Worm (Caenorhabditis elegans) whole organism, mixed stage, embryonic: ENCODE data around the gene F39F10.2.
A peak's percentile ranks its signal among the peaks of the same experiment; 100 is the strongest.

ENCODE experiments used
- M03D4.4 ChIP-seq: sonication (generic microtip); optimal IDR thresholded peaks from 2 replicates; lab custom pipeline; 2017; ENCODE audit warnings: mild to moderate bottlenecking, missing genetic modification characterization, missing compliant biosample characterization
- bed-3 ChIP-seq: fragments of 200-800 bp; sonication (Bioruptor generic); optimal IDR thresholded peaks from 3 replicates; lab custom pipeline; 2018; ENCODE audit warnings: mild to moderate bottlenecking, missing genetic modification characterization, moderate library complexity, missing compliant biosample characterization
- blmp-1 ChIP-seq: fragments of 150-350 bp; optimal IDR thresholded peaks from 2 replicates; lab custom pipeline; 2014; ENCODE audit warnings: missing biosample characterization, missing genetic modification characterization
- ceh-39 ChIP-seq: fragments of 150-350 bp; optimal IDR thresholded peaks from 2 replicates; lab custom pipeline; 2014; ENCODE audit warnings: missing biosample characterization, missing genetic modification characterization
- ceh-43 ChIP-seq: fragments of 200-800 bp; sonication (Bioruptor generic); optimal IDR thresholded peaks from 2 replicates; lab custom pipeline; 2018; ENCODE audit warnings: mild to moderate bottlenecking, missing genetic modification characterization, moderate library complexity, missing compliant biosample characterization
- ceh-83 ChIP-seq: fragments of 200-800 bp; sonication (Bioruptor generic); optimal IDR thresholded peaks from 2 replicates; lab custom pipeline; 2018; ENCODE audit warnings: mild to moderate bottlenecking, missing genetic modification characterization, missing compliant biosample characterization
- ces-1 ChIP-seq: fragments of 150-350 bp; optimal IDR thresholded peaks from 2 replicates; lab custom pipeline; 2014; ENCODE audit warnings: missing biosample characterization, missing genetic modification reagents, missing genetic modification characterization
- cnd-1 ChIP-seq: fragments of 200-800 bp; sonication (Bioruptor generic); optimal IDR thresholded peaks from 2 replicates; lab custom pipeline; 2018; ENCODE audit warnings: mild to moderate bottlenecking, missing genetic modification characterization, missing compliant biosample characterization
- elt-3 ChIP-seq: fragments of 150-350 bp; optimal IDR thresholded peaks from 2 replicates; lab custom pipeline; 2014; ENCODE audit warnings: missing biosample characterization, missing genetic modification characterization
- flh-1 ChIP-seq: fragments of 200-800 bp; sonication (Bioruptor generic); optimal IDR thresholded peaks from 2 replicates; lab custom pipeline; 2018; ENCODE audit warnings: mild to moderate bottlenecking, missing genetic modification characterization, moderate library complexity, missing compliant biosample characterization
- ham-2 ChIP-seq: fragments of 200-800 bp; sonication (Bioruptor generic); optimal IDR thresholded peaks from 2 replicates; lab custom pipeline; 2018; ENCODE audit warnings: mild to moderate bottlenecking, missing genetic modification characterization, missing compliant biosample characterization
- hlh-1 ChIP-seq: fragments of 150-350 bp; optimal IDR thresholded peaks from 2 replicates; lab custom pipeline; 2014; ENCODE audit warnings: missing biosample characterization, missing genetic modification reagents, missing genetic modification characterization
- lin-13 ChIP-seq: fragments of 150-350 bp; optimal IDR thresholded peaks from 2 replicates; lab custom pipeline; 2014; ENCODE audit warnings: missing biosample characterization, missing genetic modification characterization
- lin-32 ChIP-seq: fragments of 200-800 bp; sonication (Bioruptor generic); optimal IDR thresholded peaks from 2 replicates; lab custom pipeline; 2018; ENCODE audit warnings: mild to moderate bottlenecking, missing genetic modification characterization, missing compliant biosample characterization
- lsy-2 ChIP-seq: fragments of 150-350 bp; optimal IDR thresholded peaks from 2 replicates; lab custom pipeline; 2014; ENCODE audit warnings: missing biosample characterization, missing genetic modification characterization
- mab-5 ChIP-seq: fragments of 150-350 bp; optimal IDR thresholded peaks from 2 replicates; lab custom pipeline; 2014; ENCODE audit warnings: missing biosample characterization, missing genetic modification characterization
- mep-1 ChIP-seq: fragments of 150-350 bp; optimal IDR thresholded peaks from 2 replicates; lab custom pipeline; 2017; ENCODE audit warnings: missing biosample characterization, missing genetic modification reagents, missing genetic modification characterization, inconsistent platforms
- nhr-12 ChIP-seq: fragments of 150-350 bp; optimal IDR thresholded peaks from 2 replicates; lab custom pipeline; 2014; ENCODE audit warnings: missing biosample characterization, missing genetic modification characterization
- nhr-2 ChIP-seq: fragments of 150-350 bp; optimal IDR thresholded peaks from 2 replicates; lab custom pipeline; 2014; ENCODE audit warnings: missing biosample characterization, missing genetic modification characterization
- nhr-237 ChIP-seq: fragments of 150-350 bp; optimal IDR thresholded peaks from 2 replicates; lab custom pipeline; 2014; ENCODE audit warnings: missing biosample characterization, missing genetic modification characterization
- nhr-28 ChIP-seq: fragments of 150-350 bp; optimal IDR thresholded peaks from 2 replicates; lab custom pipeline; 2014; ENCODE audit warnings: missing biosample characterization, missing genetic modification characterization
- nhr-76 ChIP-seq: sonication (generic microtip); optimal IDR thresholded peaks from 2 replicates; lab custom pipeline; 2017; ENCODE audit warnings: missing biosample characterization, missing genetic modification characterization
- sem-2 ChIP-seq: fragments of 200-800 bp; sonication (Bioruptor generic); optimal IDR thresholded peaks from 2 replicates; lab custom pipeline; 2018; ENCODE audit warnings: mild to moderate bottlenecking, missing genetic modification characterization, missing compliant biosample characterization
- snpc-4 ChIP-seq: fragments of 150-350 bp; optimal IDR thresholded peaks from 2 replicates; lab custom pipeline; 2014; ENCODE audit warnings: missing biosample characterization, missing genetic modification characterization
- sptf-1 ChIP-seq: sonication (generic microtip); optimal IDR thresholded peaks from 2 replicates; lab custom pipeline; 2017; ENCODE audit warnings: mild to moderate bottlenecking, missing genetic modification characterization, moderate library complexity, missing compliant biosample characterization
- tbx-8 ChIP-seq: fragments of 200-800 bp; sonication (Bioruptor generic); optimal IDR thresholded peaks from 2 replicates; lab custom pipeline; 2018; ENCODE audit warnings: mild to moderate bottlenecking, missing genetic modification characterization, moderate library complexity, missing compliant biosample characterization
- unc-62 ChIP-seq: fragments of 150-350 bp; optimal IDR thresholded peaks from 2 replicates; lab custom pipeline; 2014; ENCODE audit warnings: missing biosample characterization, missing genetic modification reagents, missing genetic modification characterization
- zip-8 ChIP-seq: fragments of 150-350 bp; optimal IDR thresholded peaks from 2 replicates; lab custom pipeline; 2014; ENCODE audit warnings: missing biosample characterization, missing genetic modification characterization
- ztf-11 ChIP-seq: fragments of 150-350 bp; optimal IDR thresholded peaks from 2 replicates; lab custom pipeline; 2014; ENCODE audit warnings: missing biosample characterization, missing genetic modification characterization

Gene F39F10.2

ce11 chrX:16894577-16894976 is at the start of gene F39F10.2:
TSS of gene F39F10.2 (plus strand) at chrX:16894877.
- TF ChIP-seq nhr-237 (tag; lab: Kevin White, UChicago) = no peak

DNA sequence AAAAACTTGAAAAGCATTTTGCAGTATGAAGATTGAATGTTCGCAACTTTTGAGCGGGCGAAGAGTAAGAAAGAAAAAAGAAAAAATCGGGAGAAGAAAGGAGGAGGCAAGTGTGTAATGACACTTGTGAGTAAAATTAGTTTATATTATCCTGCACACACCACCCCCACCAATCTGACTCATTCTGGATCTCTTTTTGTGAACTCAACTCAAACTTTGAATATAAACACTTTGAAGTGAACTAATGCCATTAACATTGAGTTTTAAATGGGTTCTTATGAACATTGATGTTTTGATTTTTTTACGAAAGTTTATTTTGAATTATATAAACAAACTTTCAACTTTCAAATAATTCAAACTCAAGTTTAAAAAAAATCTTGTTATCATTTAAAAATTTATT is 49.8 kb upstream of the F39F10.2 start, which contains the start of gene F41G4.8:
Gene F41G4.8, minus strand, starts transcription at position 101 of the 400 bp plus-strand sequence.
- peak; percentile 15 for TF ChIP-seq ces-1
- no peak for TF ChIP-seq blmp-1

ce11 chrX:16859956-16860446 is 34.7 kb upstream of the F39F10.2 start, which contains the start of gene T20F7.3:
TSS of gene T20F7.3 (plus strand) at chrX:16860396.
- TF ChIP-seq snpc-4 (tag; lab: Kevin White, UChicago) = no peak
- no peak for TF ChIP-seq unc-62 (GFP tag; lab: Kevin White, UChicago)
- no peak for TF ChIP-seq bed-3 (GFP tag; lab: Kevin White, UChicago)
- no peak for TF ChIP-seq M03D4.4 (tag; lab: Kevin White, UChicago)
- no peak for TF ChIP-seq nhr-28 (tag; lab: Kevin White, UChicago)
- TF ChIP-seq nhr-76 (tag; lab: Kevin White, UChicago) = no peak
- TF ChIP-seq ceh-43 = no peak
- no peak for TF ChIP-seq cnd-1 (tag; lab: Kevin White, UChicago)

DNA sequence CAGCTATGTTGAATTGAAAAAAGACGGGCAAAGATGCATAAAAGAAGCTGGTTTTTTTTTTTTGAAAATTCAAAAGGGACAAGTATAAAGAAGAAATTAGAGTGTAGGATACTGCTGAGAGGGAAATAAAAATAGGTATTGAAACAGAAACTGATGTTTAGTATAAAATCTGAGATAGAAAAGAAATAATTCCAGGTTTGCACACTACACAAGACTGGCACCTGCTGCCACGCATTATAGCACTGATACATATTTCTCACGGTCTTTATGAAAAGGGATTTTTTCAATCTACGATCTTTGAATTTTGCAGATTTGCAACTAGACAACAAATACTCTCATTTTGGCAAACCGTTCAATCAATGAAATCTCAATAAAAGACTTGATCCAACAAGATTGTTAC is 31.4 kb upstream of the F39F10.2 start:
- no peak for TF ChIP-seq flh-1 (GFP tag; lab: Kevin White, UChicago)
- TF ChIP-seq nhr-12 (tag; lab: Kevin White, UChicago) = no peak
- TF ChIP-seq sem-2 = no peak
- no peak for TF ChIP-seq lsy-2 (tag; lab: Kevin White, UChicago)
- no peak for TF ChIP-seq mep-1
- no peak for TF ChIP-seq blmp-1
- no peak for TF ChIP-seq nhr-76 (tag; lab: Kevin White, UChicago)
- no peak for TF ChIP-seq M03D4.4 (tag; lab: Kevin White, UChicago)
- TF ChIP-seq, all 35 proteins: peak for 0

DNA sequence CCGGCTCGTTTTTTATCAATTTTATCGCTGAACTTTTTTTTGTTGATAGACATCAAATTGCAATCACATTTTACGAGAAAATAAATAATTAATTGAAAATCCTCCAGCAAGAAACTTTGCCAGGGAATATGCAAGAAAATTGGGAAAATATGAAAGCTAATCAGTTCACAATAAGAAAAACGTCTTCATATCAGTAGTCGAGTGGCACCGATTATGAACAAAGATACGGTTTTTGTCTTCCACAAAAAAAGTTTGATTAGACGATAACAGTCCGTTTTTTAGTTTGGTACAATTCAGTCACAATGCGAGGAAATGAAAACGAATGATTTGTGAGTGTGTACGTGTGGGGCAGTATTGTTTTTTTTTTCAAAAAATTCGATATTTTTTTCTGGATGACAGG is 29.7 kb upstream of the F39F10.2 start:
- TF ChIP-seq cnd-1 (tag; lab: Kevin White, UChicago) (no peak), sptf-1 (tag; lab: Kevin White, UChicago) (no peak), nhr-28 (tag; lab: Kevin White, UChicago) (no peak)

ce11 chrX:16865675-16866074 is 29.0 kb upstream of the F39F10.2 start:
- TF ChIP-seq hlh-1 (tag; lab: Kevin White, UChicago) = no peak
- TF ChIP-seq lin-13 (tag; lab: Kevin White, UChicago) = no peak
- no peak for TF ChIP-seq sem-2
- TF ChIP-seq sptf-1 (tag; lab: Kevin White, UChicago) = no peak
- no peak for TF ChIP-seq mab-5 (tag; lab: Kevin White, UChicago)
- no peak for TF ChIP-seq cnd-1 (tag; lab: Kevin White, UChicago)
- no peak for TF ChIP-seq lin-32 (GFP tag; lab: Kevin White, UChicago)
- no peak for TF ChIP-seq ceh-43
- no peak for TF ChIP-seq lsy-2 (tag; lab: Kevin White, UChicago)

DNA sequence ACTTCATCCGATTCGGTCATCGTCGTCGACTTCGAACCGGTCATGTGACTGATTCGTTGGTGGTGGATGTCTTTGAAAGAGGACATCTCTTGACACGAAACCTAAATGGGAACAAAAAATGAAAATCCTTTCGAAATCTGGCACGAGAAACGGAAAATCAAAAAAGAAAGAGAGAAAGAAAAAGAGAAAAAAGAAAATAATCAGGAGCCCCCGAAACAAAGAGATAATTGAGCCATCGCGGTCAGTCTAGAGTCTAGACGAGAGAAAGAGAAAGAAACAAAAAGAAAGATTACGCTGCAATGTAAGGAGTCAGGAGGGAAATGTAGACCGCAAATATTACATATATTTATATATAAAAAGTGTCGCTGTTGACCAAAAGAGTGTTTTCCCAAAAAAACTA is 25.7 kb upstream of the F39F10.2 start, which contains the start of gene aakg-2:
Gene aakg-2, minus strand, starts transcription at position 101 of the 400 bp plus-strand sequence.
- TF ChIP-seq blmp-1 (no peak), ceh-43 (no peak), nhr-2 (tag; lab: Kevin White, UChicago) (no peak), tbx-8 (GFP tag; lab: Kevin White, UChicago) (no peak), mab-5 (tag; lab: Kevin White, UChicago) (no peak), lsy-2 (tag; lab: Kevin White, UChicago) (no peak), elt-3 (no peak), zip-8 (tag; lab: Kevin White, UChicago) (no peak), ham-2 (GFP tag; lab: Kevin White, UChicago) (no peak), ceh-39 (tag; lab: Kevin White, UChicago) (no peak), nhr-12 (tag; lab: Kevin White, UChicago) (no peak), mep-1 (no peak), cnd-1 (tag; lab: Kevin White, UChicago) (no peak), ceh-83 (GFP tag; lab: Kevin White, UChicago) (no peak), ces-1 (no peak), bed-3 (GFP tag; lab: Kevin White, UChicago) (no peak), ztf-11 (tag; lab: Kevin White, UChicago) (no peak)
